Worm (Caenorhabditis elegans) whole organism, L1 larva: Measurements from ENCODE around the gene srw-83.

Experiments used
- F16B12.6 ChIP-seq: fragments of 150-350 bp; optimal IDR thresholded peaks from 2 replicates; lab custom pipeline; 2014; ENCODE audit warnings: missing biosample characterization, missing genetic modification characterization
- alr-1 ChIP-seq: fragments of 200-800 bp; sonication (Bioruptor generic); optimal IDR thresholded peaks from 2 replicates; lab custom pipeline; 2018; ENCODE audit warnings: borderline replicate concordance, mild to moderate bottlenecking, missing genetic modification characterization, missing compliant biosample characterization
- aly-2 ChIP-seq: fragments of 150-350 bp; optimal IDR thresholded peaks from 2 replicates; lab custom pipeline; 2014; ENCODE audit warnings: missing biosample characterization, missing genetic modification characterization
- ama-1 ChIP-seq: fragments of 150-350 bp; optimal IDR thresholded peaks from 2 replicates; lab custom pipeline; 2014
- ceh-82 ChIP-seq, 3 experiments: fragments of 150-350 bp in 1 of 3; sonication (generic microtip) in 2 of 3; optimal IDR thresholded peaks; 2 replicates each; lab custom pipeline; 2014 to 2017; ENCODE audit warnings: missing biosample characterization in 3 of 3, missing genetic modification characterization in 3 of 3
- ceh-90 ChIP-seq: sonication (generic microtip); optimal IDR thresholded peaks from 2 replicates; lab custom pipeline; 2016; ENCODE audit warnings: missing genetic modification characterization, missing compliant biosample characterization
- dpl-1 ChIP-seq, 3 experiments: fragments of 150-350 bp in 2 of 3; sonication (generic microtip) in 1 of 3; optimal IDR thresholded peaks; 2 replicates each; lab custom pipeline; 2014 to 2017; ENCODE audit warnings: missing biosample characterization in 3 of 3, missing genetic modification characterization in 3 of 3, missing genetic modification reagents in 3 of 3
- dsc-1 ChIP-seq: sonication (generic microtip); optimal IDR thresholded peaks from 2 replicates; lab custom pipeline; 2016; ENCODE audit warnings: mild to moderate bottlenecking, missing genetic modification characterization, missing compliant biosample characterization
- efl-1 ChIP-seq, 4 experiments: fragments of 150-350 bp; optimal IDR thresholded peaks in 3 of 4; peaks in 1 of 4; 1 replicate in 1 of 4; 2 replicates in 3 of 4; lab custom pipeline; 2014; ENCODE audit warnings: missing biosample characterization in 2 of 4, missing genetic modification characterization in 2 of 4, missing genetic modification reagents in 2 of 4
- egl-13 ChIP-seq: sonication (generic microtip); optimal IDR thresholded peaks from 2 replicates; lab custom pipeline; 2016; ENCODE audit warnings: missing genotype, missing genetic modification reagents, missing genetic modification characterization, missing compliant biosample characterization
- elt-2 ChIP-seq: sonication (generic microtip); optimal IDR thresholded peaks from 2 replicates; lab custom pipeline; 2016; ENCODE audit warnings: missing genetic modification characterization, mild to moderate bottlenecking, inconsistent platforms, missing compliant biosample characterization, missing genetic modification reagents
- elt-3 ChIP-seq, 6 experiments: fragments of 150-350 bp in 1 of 6; sonication (generic microtip); optimal IDR thresholded peaks; 2 replicates each; lab custom pipeline; 2017 to 2018; ENCODE audit warnings: missing biosample characterization in 6 of 6, missing genetic modification characterization in 6 of 6, inconsistent platforms in 1 of 6
- ets-5 ChIP-seq: fragments of 200-800 bp; sonication (Bioruptor generic); IDR thresholded peaks from 2 replicates; pipeline ENCODE4 v1.3.6; 2022; ENCODE audit warnings: missing genetic modification characterization, missing compliant biosample characterization
- fkh-10 ChIP-seq: sonication (generic microtip); optimal IDR thresholded peaks from 2 replicates; lab custom pipeline; 2017; ENCODE audit warnings: missing biosample characterization, missing genetic modification reagents, missing genetic modification characterization
- fos-1 ChIP-seq: fragments of 150-350 bp; optimal IDR thresholded peaks from 2 replicates; lab custom pipeline; 2014; ENCODE audit warnings: missing biosample characterization, missing genetic modification characterization
- grh-1 ChIP-seq: fragments of 200-800 bp; sonication (Bioruptor generic); IDR thresholded peaks from 2 replicates; pipeline ENCODE4 v1.3.6; 2022; ENCODE audit warnings: missing genetic modification reagents, missing genetic modification characterization, missing compliant biosample characterization
- hlh-4 ChIP-seq: sonication (generic microtip); optimal IDR thresholded peaks from 2 replicates; lab custom pipeline; 2016; ENCODE audit warnings: mild to moderate bottlenecking, missing genetic modification characterization, missing compliant biosample characterization
- jun-1 ChIP-seq: fragments of 150-350 bp; optimal IDR thresholded peaks from 2 replicates; lab custom pipeline; 2014; ENCODE audit warnings: missing biosample characterization, missing genetic modification reagents, missing genetic modification characterization
- lin-14 ChIP-seq: fragments of 200-800 bp; sonication (Bioruptor generic); optimal IDR thresholded peaks from 2 replicates; lab custom pipeline; 2018; ENCODE audit warnings: mild to moderate bottlenecking, missing genetic modification characterization, moderate library complexity, missing compliant biosample characterization
- lin-35 ChIP-seq, 2 experiments: fragments of 150-350 bp; optimal IDR thresholded peaks; 2 replicates each; lab custom pipeline; 2014; ENCODE audit warnings: missing biosample characterization in 2 of 2, missing genetic modification characterization in 2 of 2, missing genetic modification reagents in 2 of 2
- nhr-11 ChIP-seq: fragments of 150-350 bp; optimal IDR thresholded peaks from 2 replicates; lab custom pipeline; 2014; ENCODE audit warnings: missing biosample characterization, missing genetic modification characterization
- nhr-19 ChIP-seq: fragments of 200-800 bp; sonication (Bioruptor generic); conservative IDR thresholded peaks from 2 replicates; pipeline ENCODE4 v1.3.6; 2022; ENCODE audit warnings: missing genetic modification characterization, missing compliant biosample characterization
- nhr-20 ChIP-seq: sonication (generic microtip); optimal IDR thresholded peaks from 2 replicates; lab custom pipeline; 2016; ENCODE audit warnings: mild to moderate bottlenecking, missing genetic modification characterization, missing compliant biosample characterization
- nhr-237 ChIP-seq: fragments of 150-350 bp; optimal IDR thresholded peaks from 2 replicates; lab custom pipeline; 2014; ENCODE audit warnings: missing biosample characterization, missing genetic modification characterization
- nhr-28 ChIP-seq: fragments of 150-350 bp; optimal IDR thresholded peaks from 2 replicates; lab custom pipeline; 2014; ENCODE audit warnings: missing biosample characterization, missing genetic modification characterization
- nhr-84 ChIP-seq: sonication (generic microtip); optimal IDR thresholded peaks from 2 replicates; lab custom pipeline; 2017; ENCODE audit warnings: missing biosample characterization, missing genetic modification characterization
- nhr-90 ChIP-seq: sonication (generic microtip); optimal IDR thresholded peaks from 2 replicates; lab custom pipeline; 2016; ENCODE audit warnings: mild to moderate bottlenecking, missing genetic modification characterization, missing compliant biosample characterization; ENCODE audit not compliant: poor library complexity
- pqm-1 ChIP-seq: sonication (generic microtip); optimal IDR thresholded peaks from 3 replicates; lab custom pipeline; 2017; ENCODE audit warnings: missing biosample characterization, missing genetic modification characterization
- skn-1 ChIP-seq: fragments of 150-350 bp; optimal IDR thresholded peaks from 2 replicates; lab custom pipeline; 2014; ENCODE audit warnings: missing biosample characterization, missing genetic modification characterization
- sox-4 ChIP-seq: sonication (generic microtip); optimal IDR thresholded peaks from 2 replicates; lab custom pipeline; 2016; ENCODE audit warnings: missing genetic modification characterization, missing compliant biosample characterization
- unc-30 ChIP-seq: sonication (generic microtip); optimal IDR thresholded peaks from 2 replicates; lab custom pipeline; 2017; ENCODE audit warnings: missing biosample characterization, missing genetic modification characterization
- unc-98 ChIP-seq: fragments of 200-800 bp; sonication (Bioruptor generic); IDR thresholded peaks from 2 replicates; pipeline ENCODE4 v1.3.6; 2022; ENCODE audit warnings: missing genetic modification characterization, missing compliant biosample characterization
- vab-15 ChIP-seq: sonication (generic microtip); optimal IDR thresholded peaks from 2 replicates; lab custom pipeline; 2017; ENCODE audit warnings: missing genotype, mild to moderate bottlenecking, missing genetic modification characterization, missing compliant biosample characterization
- xbp-1 ChIP-seq: sonication (generic microtip); optimal IDR thresholded peaks from 2 replicates; lab custom pipeline; 2016; ENCODE audit warnings: missing genetic modification characterization, missing compliant biosample characterization
- zag-1 ChIP-seq: fragments of 150-350 bp; optimal IDR thresholded peaks from 2 replicates; lab custom pipeline; 2014; ENCODE audit warnings: missing biosample characterization, missing genetic modification characterization
- zip-4 ChIP-seq: fragments of 200-800 bp; sonication (Bioruptor generic); optimal IDR thresholded peaks from 2 replicates; lab custom pipeline; 2018; ENCODE audit warnings: mild to moderate bottlenecking, missing genetic modification characterization, moderate library complexity, missing compliant biosample characterization
- ztf-4 ChIP-seq: fragments of 150-350 bp; optimal IDR thresholded peaks from 2 replicates; lab custom pipeline; 2014; ENCODE audit warnings: missing biosample characterization, missing genetic modification characterization

Gene srw-83

ce11 chrV:18461200-18461728 lies 34.9 kb downstream of the srw-83 start, which contains the start of gene ZK228.3:
Gene ZK228.3 (minus strand): TSS chrV:18461250.
- TF ChIP-seq hlh-4 (tag; lab: Kevin White, UChicago) = no peak
- no peak for TF ChIP-seq dpl-1 (GFP tag; optimal IDR thresholded peaks at IDR 0.05; lab: Kevin White, UChicago)
- TF ChIP-seq elt-2 (tag; lab: Kevin White, UChicago) = peak; percentile 93
- no peak for TF ChIP-seq zip-4
- TF ChIP-seq elt-3 (tag; optimal IDR thresholded peaks at IDR 0.05; lab: Kevin White, UChicago) = peak in 3 of 6 experiments; percentile 10 to 40 (median 20)
- TF ChIP-seq nhr-28 (tag; lab: Kevin White, UChicago) = no peak
- TF ChIP-seq unc-30 (tag; lab: Kevin White, UChicago) = no peak
- TF ChIP-seq dsc-1 (tag; lab: Kevin White, UChicago) = no peak
- no peak for TF ChIP-seq nhr-19 (GFP tag; lab: Robert Waterston, UW)
- no peak for TF ChIP-seq vab-15 (tag; lab: Kevin White, UChicago)
- no peak for TF ChIP-seq nhr-84 (tag; lab: Kevin White, UChicago)
- TF ChIP-seq egl-13 (tag; lab: Kevin White, UChicago) = no peak
- TF ChIP-seq fos-1 = no peak
- peak; percentile 30 for TF ChIP-seq nhr-20 (tag; lab: Kevin White, UChicago)

DNA sequence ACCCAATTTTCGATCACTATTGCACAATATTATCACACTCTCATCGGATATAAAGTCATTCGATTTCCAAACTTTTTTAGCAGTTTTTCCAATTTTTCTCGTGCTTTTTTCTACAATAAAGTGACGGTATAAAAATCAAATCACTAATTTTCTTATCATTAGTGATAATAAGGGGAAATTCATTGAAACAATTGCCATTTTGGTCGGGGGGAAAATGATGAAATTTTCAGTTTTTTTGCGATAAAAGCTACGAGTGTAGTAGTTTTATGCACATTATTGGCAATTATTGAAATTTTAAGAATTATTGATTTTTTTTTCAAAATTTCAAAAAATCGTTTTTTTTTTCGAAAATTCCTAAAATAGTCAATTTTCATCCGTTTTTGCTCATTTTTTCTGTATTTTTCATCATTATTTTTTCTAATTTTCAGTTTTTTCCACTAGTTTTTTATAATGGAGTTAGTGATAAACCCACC lies 36.0 kb downstream of the srw-83 start, which contains the start of gene ZK228.4:
ZK228.4 (plus strand) TSS at position 423 of the 473 bp plus-strand sequence.
- no peak for TF ChIP-seq skn-1
- TF ChIP-seq unc-98 (GFP tag; lab: Robert Waterston, UW) = no peak
- TF ChIP-seq aly-2 = no peak
- no peak for TF ChIP-seq nhr-237 (tag; lab: Kevin White, UChicago)
- TF ChIP-seq nhr-84 (tag; lab: Kevin White, UChicago) = no peak
- TF ChIP-seq nhr-20 (tag; lab: Kevin White, UChicago) = no peak
- TF ChIP-seq zag-1 (tag; lab: Kevin White, UChicago) = no peak
- TF ChIP-seq ceh-82 (tag; optimal IDR thresholded peaks at IDR 0.05; lab: Kevin White, UChicago) = no peak
- no peak for TF ChIP-seq jun-1 (tag; lab: Kevin White, UChicago)
- no peak for TF ChIP-seq lin-14
- no peak for TF ChIP-seq sox-4 (tag; lab: Kevin White, UChicago)
- peak; percentile 6 for TF ChIP-seq pqm-1 (tag; lab: Kevin White, UChicago)
- TF ChIP-seq F16B12.6 (tag; lab: Kevin White, UChicago) = no peak
- no peak for TF ChIP-seq ets-5 (GFP tag; lab: Robert Waterston, UW)
- peak; percentile 55 for TF ChIP-seq elt-2 (tag; lab: Kevin White, UChicago)
- TF ChIP-seq nhr-90 (tag; lab: Kevin White, UChicago) = no peak
- TF ChIP-seq ama-1 (lab: Kevin White, UChicago) = no peak

DNA sequence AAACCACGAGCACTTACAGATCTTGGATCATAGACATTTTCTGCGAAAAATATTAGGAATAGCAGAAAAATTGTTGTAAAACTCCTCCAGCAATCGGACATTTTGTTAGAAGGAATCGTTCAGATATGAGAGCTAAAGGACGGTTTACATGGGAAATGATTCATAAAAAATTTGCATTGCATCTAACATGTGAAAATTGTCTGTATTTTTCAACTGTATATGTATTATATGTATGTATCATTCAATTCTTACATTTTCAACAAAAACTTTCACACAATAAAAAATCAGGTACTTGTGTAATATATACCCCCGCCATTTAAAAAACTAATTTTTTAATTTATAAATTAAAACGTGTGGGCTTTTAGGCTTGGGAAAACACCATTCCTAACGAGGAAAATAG lies 41.7 kb downstream of the srw-83 start, which contains the start of gene ZK228.13:
ZK228.13 (minus strand) TSS at position 101 of the 400 bp plus-strand sequence.
- TF ChIP-seq lin-35 (GFP tag; optimal IDR thresholded peaks at IDR 0.05; lab: Kevin White, UChicago) = no peak
- no peak for TF ChIP-seq efl-1 (optimal IDR thresholded peaks at IDR 0.05; lab: Kevin White, UChicago)
- TF ChIP-seq efl-1 (GFP tag; optimal IDR thresholded peaks at IDR 0.05 in 1 of 2; lab: Kevin White, UChicago) = no peak
- TF ChIP-seq alr-1 (tag; lab: Kevin White, UChicago) = no peak
- no peak for TF ChIP-seq dsc-1 (tag; lab: Kevin White, UChicago)
- TF ChIP-seq grh-1 (GFP tag; lab: Robert Waterston, UW) = no peak
- no peak for TF ChIP-seq fkh-10 (GFP tag; lab: Kevin White, UChicago)
- no peak for TF ChIP-seq xbp-1
- TF ChIP-seq ceh-90 (tag; lab: Kevin White, UChicago) = no peak
- no peak for TF ChIP-seq ztf-4 (tag; lab: Kevin White, UChicago)
- TF ChIP-seq nhr-11 = no peak
